Fruit fly (Drosophila melanogaster) whole organism, prepupa: ENCODE data around the gene ATPsynC.

Experiments used
- CG11902 ChIP-seq: fragments of 200-800 bp; sonication (Bioruptor generic); optimal IDR thresholded peaks from 3 replicates; lab custom pipeline; 2016; ENCODE audit warnings: missing biosample characterization, missing genetic modification characterization
- CG1621 ChIP-seq: fragments of 200-800 bp; sonication (Bioruptor generic); optimal IDR thresholded peaks from 3 replicates; lab custom pipeline; 2018; ENCODE audit warnings: missing biosample characterization, mild to moderate bottlenecking, missing genetic modification characterization
- Ets21C ChIP-seq: fragments of 200-800 bp; sonication (Bioruptor generic); optimal IDR thresholded peaks from 3 replicates; lab custom pipeline; 2016; ENCODE audit warnings: missing biosample characterization, missing genetic modification characterization
- Hr39 ChIP-seq: fragments of 200-800 bp; sonication (Bioruptor generic); optimal IDR thresholded peaks from 2 replicates; lab custom pipeline; 2016; ENCODE audit warnings: missing biosample characterization, missing genetic modification characterization
- OdsH ChIP-seq: fragments of 200-800 bp; sonication (Bioruptor generic); optimal IDR thresholded peaks from 3 replicates; lab custom pipeline; 2016; ENCODE audit warnings: missing biosample characterization, missing genetic modification characterization
- cyc ChIP-seq: fragments of 200-800 bp; sonication (Bioruptor generic); optimal IDR thresholded peaks from 3 replicates; lab custom pipeline; 2016; ENCODE audit warnings: missing biosample characterization, missing genetic modification characterization
- esn ChIP-seq: fragments of 200-800 bp; sonication (Bioruptor generic); optimal IDR thresholded peaks from 2 replicates; lab custom pipeline; 2016; ENCODE audit warnings: missing biosample characterization, mild to moderate bottlenecking, missing genetic modification characterization, moderate library complexity

DNA sequence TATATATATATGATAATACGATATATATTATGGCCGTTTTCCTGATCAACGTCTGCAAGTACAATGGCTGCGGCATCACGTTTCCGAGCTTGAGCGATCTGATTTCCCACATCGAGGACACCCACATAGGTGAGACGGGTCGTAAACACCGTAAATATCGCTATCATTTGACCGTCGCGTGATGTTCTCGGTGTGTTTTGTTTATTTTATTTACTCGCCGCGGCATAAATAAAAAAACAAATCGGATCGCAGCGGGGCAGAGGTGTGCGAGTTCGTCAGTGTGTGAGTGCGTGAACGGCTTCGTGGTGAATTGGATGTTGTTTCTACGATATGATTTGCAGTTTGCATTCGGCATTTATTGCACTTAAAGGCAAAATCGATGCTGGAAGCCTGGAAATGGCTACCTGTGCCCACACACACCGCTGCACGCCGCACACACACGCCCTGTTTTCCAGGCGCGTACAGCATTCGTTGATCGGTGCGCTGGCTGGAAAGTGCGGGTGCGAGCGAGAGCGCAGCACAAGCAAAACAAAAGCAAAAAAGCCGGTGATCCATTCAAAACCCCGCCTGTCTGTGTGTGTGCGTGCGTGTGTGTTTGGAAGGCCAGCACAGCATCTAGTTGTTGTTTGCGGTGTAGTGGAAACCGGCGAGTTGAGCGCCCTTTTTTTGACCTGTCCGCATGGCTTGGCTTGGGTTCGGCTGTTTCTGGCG is 2.1 kb upstream of the ATPsynC start:
- TF ChIP-seq Hr39 (GFP tag; lab: Kevin White, UChicago) (no peak), esn (GFP tag; lab: Kevin White, UChicago) (no peak), Ets21C (no peak), CG1621 (tag; lab: Kevin White, UChicago) (peak; percentile 82), cyc (GFP tag; lab: Kevin White, UChicago) (no peak), CG11902 (no peak), OdsH (GFP tag; lab: Kevin White, UChicago) (no peak)
